Worm (Caenorhabditis elegans): ENCODE results near the gene T24E12.1.
A peak's percentile ranks its signal among the peaks of the same experiment; 100 is the strongest.

Gene T24E12.1

DNA sequence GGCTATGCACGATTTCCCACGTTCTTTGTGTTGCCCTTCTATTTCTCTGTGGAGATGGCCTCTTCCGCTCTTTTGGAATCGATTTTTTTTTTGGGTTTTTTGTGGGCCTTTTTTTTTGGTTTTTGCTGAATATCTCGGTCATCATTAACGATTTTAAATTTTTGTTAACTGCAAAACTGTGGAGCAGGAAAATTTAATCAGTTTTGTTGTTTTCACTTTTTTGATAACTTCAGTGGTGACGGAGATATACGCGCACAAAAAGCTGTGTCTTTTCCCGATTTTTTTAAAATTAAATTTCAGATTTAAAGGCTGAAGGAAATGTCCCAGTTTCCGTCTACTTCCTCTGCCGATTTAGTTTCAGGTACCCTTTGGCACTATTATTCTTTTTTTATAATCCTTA is at the start of gene T24E12.1:
TSS of gene T24E12.1 (plus strand) at position 301 of the 400 bp plus-strand sequence.
- no peak for TF ChIP-seq lim-7 (GFP tag; IDR thresholded peaks at IDR 0.05)
- no peak for TF ChIP-seq snpc-4 (tag; optimal IDR thresholded peaks at IDR 0.05)

ce11 chrII:3736893-3737375 is 48.4 kb upstream of the T24E12.1 start, which contains the start of gene F12E12.6:
Gene F12E12.6 (minus strand): TSS chrII:3736943.
- TF ChIP-seq Y5F2A.4 (GFP tag; optimal IDR thresholded peaks at IDR 0.05) (no peak), mdt-29 (GFP tag; IDR thresholded peaks at IDR 0.05) (no peak)

ce11 chrII:3739647-3740046 is 45.7 kb upstream of the T24E12.1 start, which contains the start of gene F12E12.2:
Gene F12E12.2 (plus strand): TSS chrII:3739947.
- no peak for TF ChIP-seq Y105C5A.15 (GFP tag; IDR thresholded peaks at IDR 0.05)
- TF ChIP-seq attf-4 (tag; optimal IDR thresholded peaks at IDR 0.05) = no peak
- TF ChIP-seq nhr-111 (GFP tag; optimal IDR thresholded peaks at IDR 0.05) = no peak
- TF ChIP-seq snpc-4 (tag; optimal IDR thresholded peaks at IDR 0.05) = no peak
- no peak for TF ChIP-seq nhr-42 (GFP tag; IDR thresholded peaks at IDR 0.05)
- no peak for TF ChIP-seq spr-1 (tag; optimal IDR thresholded peaks at IDR 0.05)
- TF ChIP-seq nhr-11 (tag; optimal IDR thresholded peaks at IDR 0.05) = no peak
- TF ChIP-seq hif-1 (tag; optimal IDR thresholded peaks at IDR 0.05) = no peak
- no peak for TF ChIP-seq zag-1 (tag; optimal IDR thresholded peaks at IDR 0.05)
- no peak for TF ChIP-seq nhr-6 (tag; optimal IDR thresholded peaks at IDR 0.05)
- TF ChIP-seq aha-1 (tag) = no peak

- TF ChIP-seq snpc-1.2 (GFP tag; IDR thresholded peaks at IDR 0.05) (no peak), nhr-28 (tag; optimal IDR thresholded peaks at IDR 0.05) (no peak), nhr-10 (tag; optimal IDR thresholded peaks at IDR 0.05) (no peak), F26F4.8 (GFP tag; conservative IDR thresholded peaks at IDR 0.05) (no peak), nhr-42 (GFP tag; IDR thresholded peaks at IDR 0.05) (no peak), aha-1 (tag) (no peak), dmd-6 (GFP tag; IDR thresholded peaks at IDR 0.05) (no peak), lin-38 (GFP tag; IDR thresholded peaks at IDR 0.05) (no peak), mdt-29 (GFP tag; IDR thresholded peaks at IDR 0.05) (no peak), F37D6.2 (tag; optimal IDR thresholded peaks at IDR 0.05) (no peak), ctbp-1 (GFP tag; IDR thresholded peaks at IDR 0.05) (no peak), daf-8 (GFP tag; IDR thresholded peaks at IDR 0.05) (no peak), Y48G9A.11 (GFP tag; IDR thresholded peaks at IDR 0.05) (no peak), mdl-1 (tag; optimal IDR thresholded peaks at IDR 0.05) (no peak), ceh-44 (GFP tag; IDR thresholded peaks at IDR 0.05) (no peak), nhr-6 (tag; optimal IDR thresholded peaks at IDR 0.05) (no peak), vab-7 (GFP tag; IDR thresholded peaks at IDR 0.05) (no peak), lim-7 (GFP tag; IDR thresholded peaks at IDR 0.05) (no peak), nhr-48 (tag; optimal IDR thresholded peaks at IDR 0.05) (no peak), hif-1 (tag; optimal IDR thresholded peaks at IDR 0.05) (no peak)
Observed at ce11 chrII:3741584-3741983, 43.8 kb upstream of the T24E12.1 start, which contains the start of gene F12E12.1. Gene F12E12.1 (plus strand): TSS chrII:3741884.

DNA sequence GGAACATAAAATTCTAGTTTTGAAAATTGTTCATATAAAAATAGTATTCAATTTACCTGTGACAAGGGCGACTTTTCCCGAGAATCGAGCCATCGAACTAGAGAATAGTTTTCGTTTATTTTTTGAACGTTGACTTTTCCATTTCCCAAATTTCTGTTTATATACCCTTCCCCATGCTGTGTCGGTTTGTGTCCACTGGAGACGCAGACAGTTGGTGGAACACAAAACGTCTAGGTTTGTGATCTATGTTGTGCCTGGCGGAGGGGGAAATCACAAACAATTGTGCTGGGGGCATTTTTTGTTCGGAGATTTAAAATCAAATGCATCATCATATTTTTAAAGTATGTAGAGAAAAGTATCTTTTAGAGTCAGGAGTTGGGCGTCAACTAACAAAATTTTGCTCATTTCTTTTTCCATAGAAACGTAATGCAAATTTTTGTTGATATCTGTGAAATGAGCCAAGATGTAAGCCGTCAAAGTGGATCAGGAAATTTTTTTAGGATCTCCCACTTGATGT is 41.6 kb upstream of the T24E12.1 start, which contains the start of gene nta-1:
TSS of gene nta-1 (minus strand) at position 131 of the 517 bp plus-strand sequence.
- TF ChIP-seq hlh-11 (tag; optimal IDR thresholded peaks at IDR 0.05) (peak; percentile 51), set-16 (GFP tag; IDR thresholded peaks at IDR 0.05) (no peak), T20F7.1 (GFP tag; optimal IDR thresholded peaks at IDR 0.05) (no peak), hif-1 (tag; optimal IDR thresholded peaks at IDR 0.05) (no peak), daf-16 (GFP tag; optimal IDR thresholded peaks at IDR 0.05) (no peak), daf-16 (tag; optimal IDR thresholded peaks at IDR 0.05) (peak; percentile 64), hlh-30 (tag; optimal IDR thresholded peaks at IDR 0.05; ENCODE audit: insufficient read depth) (no peak), dve-1 (tag; optimal IDR thresholded peaks at IDR 0.05; ENCODE audit: insufficient read depth) (no peak), ceh-82 (tag; optimal IDR thresholded peaks at IDR 0.05) (no peak), dmd-6 (GFP tag; IDR thresholded peaks at IDR 0.05) (peak; percentile 58), F49E8.2 (tag; optimal IDR thresholded peaks at IDR 0.05; ENCODE audit: borderline replicate concordance) (no peak), F44E2.7 (GFP tag; IDR thresholded peaks at IDR 0.05) (no peak), jun-1 (tag; optimal IDR thresholded peaks at IDR 0.05) (no peak), madf-5 (GFP tag; IDR thresholded peaks at IDR 0.05) (no peak), nhr-6 (tag; optimal IDR thresholded peaks at IDR 0.05) (no peak), Y48G9A.11 (GFP tag; IDR thresholded peaks at IDR 0.05) (no peak), nhr-111 (GFP tag; optimal IDR thresholded peaks at IDR 0.05) (no peak), aha-1 (tag) (no peak), egl-27 (tag; optimal IDR thresholded peaks at IDR 0.05) (no peak), unc-62 (GFP tag; optimal IDR thresholded peaks at IDR 0.05 in 1 of 2) (peak in 1 of 2 experiments; percentile 97), unc-62 (tag; optimal IDR thresholded peaks at IDR 0.05) (no peak), nhr-10 (tag; optimal IDR thresholded peaks at IDR 0.05) (no peak), lin-38 (GFP tag; IDR thresholded peaks at IDR 0.05) (no peak), nhr-28 (tag; optimal IDR thresholded peaks at IDR 0.05) (peak; percentile 91)

All from whole organism, L4 larva.